Fruit fly (Drosophila melanogaster) whole organism, embryonic: ENCODE results near the gene scpr-B.

Experiments used
- Adf1 ChIP-seq: fragments of 200-800 bp; sonication (Bioruptor generic); IDR thresholded peaks from 2 replicates; pipeline ENCODE4 v1.3.6; 2022; ENCODE audit warnings: missing biosample characterization, missing genetic modification characterization
- Bgb ChIP-seq: fragments of 200-800 bp; sonication (Bioruptor generic); IDR thresholded peaks from 2 replicates; pipeline ENCODE4 v1.3.6; 2022; ENCODE audit warnings: missing biosample characterization, missing genetic modification characterization; ENCODE audit not compliant: partially characterized antibody
- CG11456 ChIP-seq: fragments of 200-800 bp; sonication (Bioruptor generic); IDR thresholded peaks from 3 replicates; pipeline ENCODE4 v1.3.6; 2022; ENCODE audit warnings: missing biosample characterization, missing genetic modification characterization
- CG12219 ChIP-seq: fragments of 200-800 bp; sonication (Bioruptor generic); optimal IDR thresholded peaks from 3 replicates; lab custom pipeline; 2018; ENCODE audit warnings: missing biosample characterization, mild to moderate bottlenecking, missing genetic modification characterization
- CG16815 ChIP-seq: fragments of 200-800 bp; sonication (Bioruptor generic); optimal IDR thresholded peaks from 3 replicates; lab custom pipeline; 2017; ENCODE audit warnings: missing biosample characterization, mild to moderate bottlenecking, missing genetic modification characterization
- CG18599 ChIP-seq: fragments of 200-800 bp; sonication (Bioruptor generic); optimal IDR thresholded peaks from 3 replicates; lab custom pipeline; 2017; ENCODE audit warnings: missing biosample characterization, missing genetic modification characterization, mild to moderate bottlenecking, moderate library complexity, missing genetic modification reagents
- CG2116 ChIP-seq: fragments of 200-800 bp; sonication (Bioruptor generic); optimal IDR thresholded peaks from 3 replicates; lab custom pipeline; 2018; ENCODE audit warnings: missing biosample characterization, mild to moderate bottlenecking, missing genetic modification characterization
- CG2199 ChIP-seq: fragments of 200-800 bp; sonication (Bioruptor generic); IDR thresholded peaks from 3 replicates; pipeline ENCODE4 v1.3.6; 2022; ENCODE audit warnings: missing biosample characterization, missing genetic modification characterization
- CG34224 ChIP-seq: fragments of 200-800 bp; sonication (Bioruptor generic); IDR thresholded peaks from 3 replicates; pipeline ENCODE4 v1.3.6; 2022; ENCODE audit warnings: missing biosample characterization, missing genetic modification characterization; ENCODE audit not compliant: partially characterized antibody
- CG7357 ChIP-seq: fragments of 200-800 bp; sonication (Bioruptor generic); IDR thresholded peaks from 3 replicates; pipeline ENCODE4 v1.3.6; 2022; ENCODE audit warnings: missing biosample characterization, missing genetic modification characterization
- CG9797 ChIP-seq: fragments of 200-800 bp; sonication (Bioruptor generic); optimal IDR thresholded peaks from 3 replicates; lab custom pipeline; 2018; ENCODE audit warnings: missing biosample characterization, mild to moderate bottlenecking, missing genetic modification characterization
- CHES-1-like ChIP-seq: fragments of 200-800 bp; sonication (Bioruptor generic); optimal IDR thresholded peaks from 2 replicates; lab custom pipeline; 2016; ENCODE audit warnings: missing biosample characterization, missing genetic modification characterization
- Camta ChIP-seq: fragments of 200-800 bp; sonication (Bioruptor generic); optimal IDR thresholded peaks from 2 replicates; lab custom pipeline; 2016; ENCODE audit warnings: missing biosample characterization, missing genetic modification characterization
- Deaf1 ChIP-seq: fragments of 200-800 bp; optimal IDR thresholded peaks from 3 replicates; lab custom pipeline; 2019; ENCODE audit warnings: missing biosample characterization, mild to moderate bottlenecking, missing genetic modification characterization, moderate library complexity
- Dek ChIP-seq: fragments of 200-800 bp; sonication (Bioruptor generic); optimal IDR thresholded peaks from 3 replicates; lab custom pipeline; 2019; ENCODE audit warnings: missing biosample characterization, mild to moderate bottlenecking, missing genetic modification characterization, moderate library complexity
- Dfd ChIP-seq, 2 experiments: fragments of >200 bp; optimal IDR thresholded peaks; 2 replicates each; lab custom pipeline; 2017; ENCODE audit warnings: missing biosample characterization in 2 of 2, missing genetic modification characterization in 2 of 2
- Ets65A ChIP-seq: fragments of 200-800 bp; sonication (Bioruptor generic); peaks from one replicate; lab custom pipeline; 2016; ENCODE audit warnings: missing biosample characterization, missing genetic modification characterization
- Ets97D ChIP-seq: fragments of 200-800 bp; sonication (Bioruptor generic); optimal IDR thresholded peaks from 3 replicates; lab custom pipeline; 2016; ENCODE audit warnings: missing biosample characterization, missing genetic modification characterization
- HLH54F ChIP-seq: fragments of 200-800 bp; sonication (Bioruptor generic); optimal IDR thresholded peaks from 3 replicates; lab custom pipeline; 2016; ENCODE audit warnings: missing biosample characterization, missing genetic modification characterization
- Nf-YB ChIP-seq: fragments of 200-800 bp; sonication (Bioruptor generic); optimal IDR thresholded peaks from 3 replicates; lab custom pipeline; 2019; ENCODE audit warnings: missing biosample characterization, mild to moderate bottlenecking, missing genetic modification characterization, moderate library complexity
- Nf-YC ChIP-seq: fragments of 200-800 bp; optimal IDR thresholded peaks from 3 replicates; lab custom pipeline; 2019; ENCODE audit warnings: missing biosample characterization, mild to moderate bottlenecking, missing genetic modification characterization, moderate library complexity
- Tbp ChIP-seq: fragments of >200 bp; optimal IDR thresholded peaks from 2 replicates; lab custom pipeline; 2018; ENCODE audit warnings: missing biosample characterization, missing genetic modification characterization
- Trl ChIP-seq, 3 experiments: fragments of >200 bp in 2 of 3; fragments of 200-800 bp in 1 of 3; sonication (Bioruptor generic) in 1 of 3; optimal IDR thresholded peaks; 2 replicates in 1 of 3; 3 replicates in 2 of 3; lab custom pipeline; 2016 to 2017; ENCODE audit warnings: missing biosample characterization in 1 of 3, missing genetic modification characterization in 1 of 3
- YL-1 ChIP-seq: fragments of 200-800 bp; sonication (Bioruptor generic); optimal IDR thresholded peaks from 3 replicates; lab custom pipeline; 2017; ENCODE audit warnings: missing biosample characterization, mild to moderate bottlenecking, missing genetic modification characterization
- amos ChIP-seq: fragments of 200-800 bp; sonication (Bioruptor generic); IDR thresholded peaks from 2 replicates; pipeline ENCODE4 v1.3.6; 2022; ENCODE audit warnings: missing biosample characterization, missing genetic modification characterization; ENCODE audit not compliant: partially characterized antibody
- cg ChIP-seq: fragments of 200-800 bp; sonication (Bioruptor generic); optimal IDR thresholded peaks from 3 replicates; lab custom pipeline; 2019; ENCODE audit warnings: missing biosample characterization, mild to moderate bottlenecking, missing genetic modification characterization, moderate library complexity
- disco-r ChIP-seq: fragments of 200-800 bp; sonication (Bioruptor generic); optimal IDR thresholded peaks from 2 replicates; lab custom pipeline; 2016; ENCODE audit warnings: missing biosample characterization, missing genetic modification characterization
- exex ChIP-seq: fragments of 200-800 bp; sonication (Bioruptor generic); optimal IDR thresholded peaks from 4 replicates; lab custom pipeline; 2018; ENCODE audit warnings: missing biosample characterization, mild to moderate bottlenecking, missing genetic modification characterization, moderate library complexity
- gem ChIP-seq: fragments of 200-800 bp; sonication (Bioruptor generic); optimal IDR thresholded peaks from 2 replicates; lab custom pipeline; 2019; ENCODE audit warnings: missing biosample characterization, mild to moderate bottlenecking, missing genetic modification characterization, moderate library complexity
- gsb-n ChIP-seq: fragments of 200-800 bp; sonication (Bioruptor generic); optimal IDR thresholded peaks from 3 replicates; lab custom pipeline; 2018; ENCODE audit warnings: missing biosample characterization, mild to moderate bottlenecking, missing genetic modification characterization
- mam ChIP-seq: fragments of 200-800 bp; sonication (Bioruptor generic); optimal IDR thresholded peaks from 3 replicates; lab custom pipeline; 2016; ENCODE audit warnings: missing biosample characterization, missing genetic modification characterization
- p53 ChIP-seq: fragments of 200-800 bp; sonication (Bioruptor generic); optimal IDR thresholded peaks from 2 replicates; lab custom pipeline; 2016; ENCODE audit warnings: missing biosample characterization, missing genetic modification characterization
- pho ChIP-seq: fragments of 200-800 bp; sonication (Bioruptor generic); optimal IDR thresholded peaks from 2 replicates; lab custom pipeline; 2016; ENCODE audit warnings: missing biosample characterization, missing genetic modification characterization
- pita ChIP-seq: fragments of 200-800 bp; sonication (Bioruptor generic); optimal IDR thresholded peaks from 2 replicates; lab custom pipeline; 2017; ENCODE audit warnings: missing biosample characterization, mild to moderate bottlenecking, missing genetic modification characterization
- sima ChIP-seq: fragments of 200-800 bp; sonication (Bioruptor generic); optimal IDR thresholded peaks from 2 replicates; lab custom pipeline; 2016; ENCODE audit warnings: missing biosample characterization, missing genetic modification characterization
- tin ChIP-seq: fragments of 200-800 bp; sonication (Bioruptor generic); optimal IDR thresholded peaks from 3 replicates; lab custom pipeline; 2016; ENCODE audit warnings: missing biosample characterization, missing genetic modification characterization
- unc-4 ChIP-seq: fragments of 200-800 bp; sonication (Bioruptor generic); IDR thresholded peaks from 2 replicates; pipeline ENCODE4 v1.3.6; 2022; ENCODE audit warnings: missing biosample characterization, missing genetic modification characterization; ENCODE audit not compliant: partially characterized antibody
- usp ChIP-seq: fragments of >200 bp; optimal IDR thresholded peaks from 2 replicates; lab custom pipeline; 2017; ENCODE audit warnings: missing biosample characterization, missing genetic modification characterization
- yki ChIP-seq: fragments of >200 bp; optimal IDR thresholded peaks from 3 replicates; lab custom pipeline; 2018
- z ChIP-seq: fragments of 200-800 bp; sonication (Bioruptor generic); IDR thresholded peaks from 3 replicates; pipeline ENCODE4 v1.3.6; 2022; ENCODE audit warnings: missing biosample characterization, missing genetic modification characterization

The scpr-B gene

DNA sequence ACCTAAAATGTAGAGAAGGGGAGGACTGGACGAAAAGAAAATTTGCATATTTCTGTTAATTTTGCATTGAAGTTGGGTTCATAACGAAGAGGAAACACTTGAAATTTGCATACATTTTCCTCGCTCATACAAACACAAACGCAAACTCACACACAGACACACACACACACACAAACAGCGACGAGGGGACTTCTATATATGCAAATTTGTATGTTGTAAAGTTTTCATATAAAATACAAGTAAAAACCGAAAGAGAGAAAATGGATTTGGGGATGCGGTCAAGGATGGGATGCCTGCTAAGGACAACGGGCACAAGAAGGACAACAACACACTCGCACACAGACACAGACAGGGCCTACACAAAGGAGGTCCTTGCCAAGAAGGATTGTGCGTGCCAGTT, 16.7 kb upstream of the scpr-B start:
- TF ChIP-seq Ets65A (GFP tag; lab: Kevin White, UChicago) (peak; percentile 93), CG11456 (GFP tag; lab: Robert Waterston, UW) (no peak), CG12219 (GFP tag; lab: Kevin White, UChicago) (no peak)

dm6 chr3R:11254382-11254953, 13.7 kb upstream of the scpr-B start:
- TF ChIP-seq Adf1 (peak; percentile 86), Nf-YB (peak; percentile 82), Deaf1 (tag; lab: Kevin White, UChicago) (peak; percentile 81), Nf-YC (tag; lab: Kevin White, UChicago) (peak; percentile 90), Trl (optimal IDR thresholded peaks at IDR 0.05; lab: Kevin White, UChicago) (peak; percentile 79 to 85), Trl (GFP tag; optimal IDR thresholded peaks at IDR 0.05; lab: Kevin White, UChicago) (no peak), cg (GFP tag; lab: Kevin White, UChicago) (peak; percentile 57), z (GFP tag; lab: Robert Waterston, UW) (0 out of 3 replicates have a peak, but pooled peaks have one; percentile 6), usp (GFP tag; lab: Kevin White, UChicago) (no peak), CHES-1-like (GFP tag; lab: Kevin White, UChicago) (no peak), yki (peak; percentile 79), Ets65A (GFP tag; lab: Kevin White, UChicago) (peak; percentile 63), disco-r (GFP tag; lab: Kevin White, UChicago) (no peak)

DNA sequence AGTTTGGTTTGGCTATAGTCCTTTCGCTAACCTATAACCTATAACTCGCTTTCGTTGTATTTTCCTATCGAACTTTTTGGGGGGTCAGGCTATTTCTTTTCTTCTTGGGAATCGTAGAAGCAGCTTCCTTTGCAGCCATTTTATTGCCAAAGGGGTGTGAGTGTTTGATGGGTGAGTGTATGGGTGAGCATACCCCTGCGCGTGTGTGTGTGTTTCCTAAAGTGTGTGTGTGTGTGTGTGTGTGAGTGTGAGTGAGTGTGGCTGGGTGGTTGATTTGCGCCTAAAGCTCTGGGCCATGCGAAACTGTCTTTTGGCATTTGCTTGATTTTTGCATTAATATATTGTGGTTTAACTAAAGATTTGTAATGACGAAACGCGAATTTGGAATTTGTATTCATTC, 13.0 kb upstream of the scpr-B start:
- TF ChIP-seq Nf-YB, result peak; percentile 33
- TF ChIP-seq CG18599, result no peak
- TF ChIP-seq z (GFP tag; lab: Robert Waterston, UW), result no peak
- peak; percentile 10 for TF ChIP-seq Ets65A (GFP tag; lab: Kevin White, UChicago)
- peak; percentile 68 for TF ChIP-seq cg (GFP tag; lab: Kevin White, UChicago)
- no peak for TF ChIP-seq CG2116 (GFP tag; lab: Kevin White, UChicago)
- TF ChIP-seq Nf-YC (tag; lab: Kevin White, UChicago), result peak; percentile 66
- TF ChIP-seq CG16815 (GFP tag; lab: Kevin White, UChicago), result no peak

- peak; percentile 95 for TF ChIP-seq exex (tag; lab: Kevin White, UChicago)
- TF ChIP-seq p53, result no peak
These were observed 6.1 kb upstream of the scpr-B start for dm6 chr3R:11246865-11247264.

DNA sequence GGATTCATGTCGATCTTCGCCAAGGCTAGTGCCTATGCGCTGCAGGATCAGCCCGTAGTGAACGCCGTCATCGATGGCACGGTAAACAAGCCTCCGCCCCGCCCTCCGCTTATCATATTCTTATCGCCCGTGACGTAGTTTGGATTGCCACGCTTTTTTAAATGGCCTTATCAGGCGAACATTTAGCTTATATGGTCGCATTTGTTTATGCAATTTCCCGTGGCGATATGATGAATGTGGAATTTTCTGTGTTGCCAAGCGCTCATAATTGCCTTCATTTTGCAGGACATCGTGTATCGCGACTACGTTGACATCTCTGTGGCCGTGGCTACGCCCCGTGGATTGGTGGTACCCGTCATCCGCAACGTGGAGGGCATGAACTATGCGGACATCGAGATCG, 5.0 kb upstream of the scpr-B start:
- TF ChIP-seq CG34224 (GFP tag; lab: Robert Waterston, UW) (no peak), exex (tag; lab: Kevin White, UChicago) (peak; percentile 63)

DNA sequence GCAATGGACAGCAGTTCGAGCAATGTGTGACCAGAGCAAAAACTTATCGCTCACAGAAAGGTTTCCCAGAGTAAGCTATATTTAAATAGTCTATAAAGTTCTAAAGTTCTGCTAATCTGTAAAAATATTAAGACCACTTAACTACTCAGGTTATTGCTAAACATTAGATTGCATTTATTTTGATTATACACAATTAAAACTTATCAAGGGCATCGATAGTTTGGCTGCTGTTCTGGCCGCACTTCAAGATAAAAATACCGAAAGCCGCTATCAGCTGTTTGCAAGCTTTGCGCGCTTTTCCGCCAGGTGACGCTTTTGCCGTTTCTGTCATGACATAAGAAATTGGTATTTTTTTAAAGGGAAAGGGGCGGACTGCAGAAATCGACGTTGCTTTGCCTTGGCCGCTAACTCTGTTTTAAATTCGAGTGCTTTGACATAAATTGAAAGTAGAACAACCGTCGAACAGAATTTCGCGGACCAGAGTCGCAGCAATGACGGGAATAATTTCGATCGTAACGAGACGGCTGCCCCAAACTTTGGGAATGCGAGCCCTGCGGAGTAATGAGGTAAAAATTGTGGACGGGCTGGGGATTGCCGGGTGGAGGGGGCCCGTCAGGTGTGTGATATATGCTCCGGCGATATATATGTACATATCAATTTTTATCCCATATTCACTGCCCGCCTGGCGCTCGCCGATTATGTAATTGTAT, 3.3 kb upstream of the scpr-B start, which contains the start of the genes CG17734 and CG5214:
CG17734 (minus strand) TSS at position 49 of the 710 bp plus-strand sequence.
CG5214 (plus strand) TSS at position 352 of the 710 bp plus-strand sequence.
- TF ChIP-seq HLH54F (GFP tag; lab: Kevin White, UChicago) (peak; percentile 51), tin (GFP tag; lab: Kevin White, UChicago) (no peak), unc-4 (GFP tag; lab: Robert Waterston, UW) (peak; percentile 77), gem (tag; lab: Kevin White, UChicago) (peak; percentile 46), Camta (GFP tag; lab: Kevin White, UChicago) (peak; percentile 7), CG9797 (GFP tag; lab: Kevin White, UChicago) (peak; percentile 76), pho (GFP tag; lab: Kevin White, UChicago) (peak; percentile 29), Ets97D (peak; percentile 82), Dek (tag; lab: Kevin White, UChicago) (peak; percentile 43), gsb-n (tag; lab: Kevin White, UChicago) (no peak), Dfd (GFP tag; optimal IDR thresholded peaks at IDR 0.05; lab: Kevin White, UChicago) (no peak), pita (GFP tag; lab: Kevin White, UChicago) (no peak), Tbp (GFP tag; lab: Kevin White, UChicago) (no peak), CG2199 (no peak), amos (GFP tag; lab: Robert Waterston, UW) (peak; percentile 67; the same call in 1 of the 2 replicates), CG7357 (GFP tag; lab: Robert Waterston, UW) (no peak), mam (GFP tag; lab: Kevin White, UChicago) (peak; percentile 6), Bgb (peak; percentile 60), YL-1 (GFP tag; lab: Kevin White, UChicago) (peak; percentile 48), sima (GFP tag; lab: Kevin White, UChicago) (no peak)
